Worm (Caenorhabditis elegans) whole organism, late embryonic: ENCODE measurements around the gene C17C3.6.

Experiments used
- C08G9.2 ChIP-seq: sonication (generic microtip); optimal IDR thresholded peaks from 2 replicates; lab custom pipeline; 2016; ENCODE audit warnings: mild to moderate bottlenecking, missing genetic modification characterization, moderate library complexity, missing compliant biosample characterization
- C38D4.7 ChIP-seq: fragments of 200-800 bp; sonication (Bioruptor generic); optimal IDR thresholded peaks from 2 replicates; lab custom pipeline; 2018; ENCODE audit warnings: mild to moderate bottlenecking, missing genetic modification characterization, moderate library complexity, missing compliant biosample characterization
- F13H6.1 ChIP-seq: sonication (generic microtip); optimal IDR thresholded peaks from 2 replicates; lab custom pipeline; 2016; ENCODE audit warnings: missing genetic modification characterization, missing compliant biosample characterization
- K09A11.1 ChIP-seq: sonication (generic microtip); optimal IDR thresholded peaks from 2 replicates; lab custom pipeline; 2017; ENCODE audit warnings: antibody characterized with exemption, mild to moderate bottlenecking, missing genetic modification characterization, missing compliant biosample characterization; ENCODE audit not compliant: insufficient read depth
- ama-1 ChIP-seq: fragments of 150-350 bp; optimal IDR thresholded peaks from 2 replicates; lab custom pipeline; 2014
- ceh-14 ChIP-seq: sonication (generic microtip); optimal IDR thresholded peaks from 2 replicates; lab custom pipeline; 2016; ENCODE audit warnings: missing genotype, missing genetic modification characterization, missing compliant biosample characterization
- ceh-2 ChIP-seq: sonication (generic microtip); optimal IDR thresholded peaks from 2 replicates; lab custom pipeline; 2016; ENCODE audit warnings: missing genotype, missing genetic modification characterization, missing compliant biosample characterization
- ceh-31 ChIP-seq: sonication (generic microtip); optimal IDR thresholded peaks from 2 replicates; lab custom pipeline; 2016; ENCODE audit warnings: missing genetic modification characterization, missing compliant biosample characterization
- ceh-34 ChIP-seq: sonication (generic microtip); optimal IDR thresholded peaks from 2 replicates; lab custom pipeline; 2016; ENCODE audit warnings: mild to moderate bottlenecking, missing genetic modification characterization, missing compliant biosample characterization
- elt-2 ChIP-seq: sonication (generic microtip); optimal IDR thresholded peaks from 2 replicates; lab custom pipeline; 2016; ENCODE audit warnings: missing genetic modification reagents, missing genetic modification characterization, missing compliant biosample characterization
- elt-4 ChIP-seq: sonication (generic microtip); optimal IDR thresholded peaks from 2 replicates; lab custom pipeline; 2016; ENCODE audit warnings: missing genetic modification characterization, missing compliant biosample characterization
- ets-4 ChIP-seq: sonication (generic microtip); optimal IDR thresholded peaks from 2 replicates; lab custom pipeline; 2016; ENCODE audit warnings: missing genetic modification characterization, missing compliant biosample characterization
- eyg-1 ChIP-seq: sonication (generic microtip); optimal IDR thresholded peaks from 2 replicates; lab custom pipeline; 2016; ENCODE audit warnings: missing genotype, missing genetic modification characterization, missing compliant biosample characterization
- fax-1 ChIP-seq: sonication (generic microtip); optimal IDR thresholded peaks from 2 replicates; lab custom pipeline; 2016; ENCODE audit warnings: missing genotype, missing genetic modification characterization, missing compliant biosample characterization
- fkh-10 ChIP-seq: fragments of 150-350 bp; optimal IDR thresholded peaks from 2 replicates; lab custom pipeline; 2014; ENCODE audit warnings: missing biosample characterization, missing genetic modification reagents, missing genetic modification characterization
- gmeb-2 ChIP-seq: sonication (generic microtip); optimal IDR thresholded peaks from 2 replicates; lab custom pipeline; 2016; ENCODE audit warnings: missing genetic modification characterization, inconsistent platforms, missing compliant biosample characterization
- hlh-15 ChIP-seq: sonication (generic microtip); optimal IDR thresholded peaks from 2 replicates; lab custom pipeline; 2016; ENCODE audit warnings: missing genetic modification characterization, missing compliant biosample characterization
- lim-6 ChIP-seq: sonication (generic microtip); optimal IDR thresholded peaks from 2 replicates; lab custom pipeline; 2016; ENCODE audit warnings: missing genetic modification characterization, missing compliant biosample characterization
- madf-2 ChIP-seq: sonication (generic microtip); optimal IDR thresholded peaks from 2 replicates; lab custom pipeline; 2017; ENCODE audit warnings: missing genetic modification characterization, missing compliant biosample characterization
- nfya-1 ChIP-seq: sonication (generic microtip); optimal IDR thresholded peaks from 2 replicates; lab custom pipeline; 2017; ENCODE audit warnings: missing genetic modification characterization, mild to moderate bottlenecking, missing compliant biosample characterization, antibody characterized with exemption, moderate library complexity
- nhr-11 ChIP-seq: fragments of 150-350 bp; optimal IDR thresholded peaks from 2 replicates; lab custom pipeline; 2014; ENCODE audit warnings: missing biosample characterization, missing genetic modification characterization
- pat-9 ChIP-seq: fragments of 200-800 bp; sonication (Bioruptor generic); optimal IDR thresholded peaks from 2 replicates; lab custom pipeline; 2018; ENCODE audit warnings: mild to moderate bottlenecking, missing genetic modification characterization, moderate library complexity, missing compliant biosample characterization
- pax-1 ChIP-seq: fragments of 150-350 bp; optimal IDR thresholded peaks from 2 replicates; lab custom pipeline; 2014; ENCODE audit warnings: missing biosample characterization, missing genetic modification characterization
- pqm-1 ChIP-seq: sonication (generic microtip); optimal IDR thresholded peaks from 2 replicates; lab custom pipeline; 2016; ENCODE audit warnings: missing genetic modification characterization, missing compliant biosample characterization
- ref-2 ChIP-seq: sonication (generic microtip); optimal IDR thresholded peaks from 2 replicates; lab custom pipeline; 2016; ENCODE audit warnings: missing genetic modification characterization, missing compliant biosample characterization
- rnt-1 ChIP-seq: sonication (generic microtip); optimal IDR thresholded peaks from 2 replicates; lab custom pipeline; 2016; ENCODE audit warnings: missing genetic modification characterization, missing compliant biosample characterization
- sdc-2 ChIP-seq: sonication (generic microtip); optimal IDR thresholded peaks from 2 replicates; lab custom pipeline; 2016; ENCODE audit warnings: missing genotype, missing genetic modification characterization, missing compliant biosample characterization
- sox-2 ChIP-seq: fragments of 200-800 bp; sonication (Bioruptor generic); IDR thresholded peaks from 2 replicates; pipeline ENCODE4 v1.3.6; 2022; ENCODE audit warnings: missing genetic modification reagents, missing genetic modification characterization, missing compliant biosample characterization
- sox-4 ChIP-seq: sonication (generic microtip); optimal IDR thresholded peaks from 2 replicates; lab custom pipeline; 2017; ENCODE audit warnings: mild to moderate bottlenecking, missing genetic modification characterization, inconsistent platforms, missing compliant biosample characterization
- syd-9 ChIP-seq: sonication (generic microtip); optimal IDR thresholded peaks from 2 replicates; lab custom pipeline; 2016; ENCODE audit warnings: mild to moderate bottlenecking, missing genetic modification characterization, moderate library complexity, missing compliant biosample characterization
- ttx-3 ChIP-seq: sonication (generic microtip); optimal IDR thresholded peaks from 2 replicates; lab custom pipeline; 2016; ENCODE audit warnings: missing genetic modification reagents, missing genetic modification characterization, missing compliant biosample characterization
- unc-3 ChIP-seq, 2 experiments: fragments of 200-800 bp in 1 of 2; sonication (Bioruptor generic) in 1 of 2; sonication (generic microtip) in 1 of 2; conservative IDR thresholded peaks in 1 of 2; optimal IDR thresholded peaks in 1 of 2; 2 replicates each; pipeline versions ENCODE4 v1.3.6 to Lab custom; 2016 to 2022; ENCODE audit warnings: missing compliant biosample characterization in 2 of 2, missing genetic modification characterization in 2 of 2, missing genetic modification reagents in 1 of 2
- unc-55 ChIP-seq: sonication (generic microtip); optimal IDR thresholded peaks from 2 replicates; lab custom pipeline; 2017; ENCODE audit warnings: missing biosample characterization, missing genetic modification reagents, missing genetic modification characterization
- unc-86 ChIP-seq: sonication (generic microtip); optimal IDR thresholded peaks from 2 replicates; lab custom pipeline; 2016; ENCODE audit warnings: missing genetic modification characterization, missing compliant biosample characterization
- ztf-16 ChIP-seq: sonication (generic microtip); optimal IDR thresholded peaks from 2 replicates; lab custom pipeline; 2017; ENCODE audit warnings: missing genetic modification characterization, missing compliant biosample characterization

Gene C17C3.6

DNA sequence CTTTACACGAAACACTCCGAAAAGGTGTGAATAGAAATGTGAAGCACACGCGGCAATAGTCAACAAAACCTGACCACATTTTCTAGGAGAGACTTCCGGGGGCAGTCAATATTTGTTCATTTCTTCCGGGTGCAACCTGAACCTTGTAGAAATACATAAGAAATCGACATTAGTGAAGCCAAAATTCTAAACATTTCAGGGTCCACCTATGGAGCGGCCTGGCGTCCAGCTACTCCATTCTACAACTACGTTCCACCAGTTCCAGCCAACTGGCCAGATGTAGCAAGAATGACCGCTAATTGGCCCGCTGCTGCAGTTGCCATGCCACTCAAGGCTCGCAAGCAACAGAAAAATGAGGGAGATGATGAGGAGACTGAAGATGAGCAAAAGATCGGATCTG, 29.4 kb downstream of the C17C3.6 start:
- no peak for TF ChIP-seq nhr-11 (tag; lab: Kevin White, UChicago)
- no peak for TF ChIP-seq C38D4.7 (GFP tag; lab: Kevin White, UChicago)
- no peak for TF ChIP-seq sox-2 (GFP tag; lab: Robert Waterston, UW)
- no peak for TF ChIP-seq lim-6 (tag; lab: Kevin White, UChicago)
- TF ChIP-seq sdc-2 (tag; lab: Kevin White, UChicago), result no peak
- no peak for TF ChIP-seq K09A11.1 (tag; lab: Kevin White, UChicago)

DNA sequence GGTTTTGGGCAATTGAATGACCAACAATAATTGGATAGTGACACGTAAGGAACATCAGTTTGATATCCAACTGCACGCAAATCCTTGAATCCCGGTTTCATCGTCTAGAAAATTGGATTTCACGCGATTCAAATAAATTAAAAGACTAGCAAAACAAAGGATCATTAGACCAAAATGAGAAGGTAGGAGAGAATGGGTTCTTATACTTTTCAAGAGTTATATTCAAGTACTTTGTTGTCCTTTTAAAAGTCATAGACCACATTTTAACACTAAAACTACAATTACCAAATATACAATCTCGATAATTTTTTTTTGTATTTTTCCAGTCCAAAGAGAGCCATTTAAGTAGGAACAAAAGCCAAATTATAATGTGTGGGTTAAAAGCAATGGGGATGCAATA, 32.5 kb downstream of the C17C3.6 start, which contains the start of gene T25E4.2:
Gene T25E4.2 (minus strand): TSS at position 101 of the 400 bp plus-strand sequence.
- no peak for TF ChIP-seq ztf-16 (tag; lab: Kevin White, UChicago)
- no peak for TF ChIP-seq ceh-31 (tag; lab: Kevin White, UChicago)
- TF ChIP-seq madf-2, result no peak
- TF ChIP-seq C08G9.2, result no peak
- TF ChIP-seq C38D4.7 (GFP tag; lab: Kevin White, UChicago), result no peak
- TF ChIP-seq ttx-3 (tag; lab: Kevin White, UChicago), result no peak
- TF ChIP-seq ets-4, result no peak
- TF ChIP-seq nfya-1 (tag; lab: Kevin White, UChicago), result no peak
- TF ChIP-seq elt-4, result no peak
- no peak for TF ChIP-seq pax-1 (tag; lab: Kevin White, UChicago)
- no peak for TF ChIP-seq ceh-34 (tag; lab: Kevin White, UChicago)
- TF ChIP-seq fax-1 (tag; lab: Kevin White, UChicago), result no peak
- TF ChIP-seq syd-9 (tag; lab: Kevin White, UChicago), result no peak
- TF ChIP-seq, all 69 proteins: peak for 0

DNA sequence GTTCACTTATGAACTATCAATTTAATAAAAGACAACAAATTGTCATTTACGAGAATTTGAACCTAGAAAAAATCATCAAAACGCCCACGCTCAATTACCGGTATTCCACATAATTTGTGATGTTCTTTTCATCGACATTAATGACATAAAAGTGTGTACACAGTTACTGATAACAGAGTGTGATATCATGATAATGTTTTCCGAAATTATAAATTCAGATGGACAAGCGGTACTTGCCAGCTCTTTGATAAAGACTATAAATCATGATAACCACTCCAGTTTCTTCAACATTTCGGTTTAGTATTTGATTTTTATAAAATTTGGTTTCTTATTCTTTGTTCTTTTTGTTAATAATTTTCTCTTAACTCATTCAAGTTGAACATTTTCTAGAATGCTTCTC, 35.9 kb downstream of the C17C3.6 start, which contains the start of gene lys-8:
Gene lys-8 (plus strand): TSS at position 391 of the 400 bp plus-strand sequence.
- TF ChIP-seq fax-1 (tag; lab: Kevin White, UChicago) (no peak), elt-2 (peak; percentile 98)

DNA sequence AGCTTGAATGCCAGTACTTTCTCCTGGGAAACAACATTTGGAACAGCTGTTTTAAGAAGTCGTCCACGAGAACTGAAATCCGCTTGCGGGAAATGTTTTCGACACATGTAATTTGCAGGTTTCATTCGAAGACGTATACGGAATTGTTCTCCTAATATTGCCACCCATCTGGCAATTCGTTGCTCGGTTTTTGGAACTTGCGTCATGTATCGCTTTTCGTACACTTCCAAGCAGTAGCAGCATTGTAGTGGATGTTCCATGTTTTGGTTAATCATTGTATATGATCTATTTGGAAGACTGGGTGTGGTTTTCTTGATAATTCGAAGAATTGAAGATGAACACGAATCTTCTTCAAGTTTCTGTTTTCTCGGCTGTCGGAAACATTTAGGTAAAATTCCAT, 37.9 kb downstream of the C17C3.6 start:
- TF ChIP-seq hlh-15 (tag; lab: Kevin White, UChicago) (no peak), K09A11.1 (tag; lab: Kevin White, UChicago) (no peak), unc-55 (GFP tag; lab: Kevin White, UChicago) (no peak), pqm-1 (tag; lab: Kevin White, UChicago) (no peak)

DNA sequence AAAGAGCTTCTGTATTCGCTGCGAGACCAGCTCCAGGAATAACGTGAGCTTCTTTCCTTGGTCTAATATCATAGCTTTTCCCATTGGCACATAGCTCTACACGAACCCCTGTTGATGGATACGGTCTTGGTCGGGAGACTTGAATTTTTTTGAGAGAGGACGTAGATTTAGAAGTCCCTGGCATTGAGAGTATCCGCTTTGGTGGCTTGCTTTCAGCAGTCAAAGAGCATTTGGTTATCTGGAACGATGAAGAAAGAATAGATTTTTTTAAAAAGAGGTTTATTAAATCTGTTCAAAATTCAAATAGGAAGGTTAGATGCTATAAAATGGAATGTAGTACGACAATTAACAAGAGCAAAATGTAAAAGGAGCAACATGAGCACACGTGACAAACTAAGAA, 39.8 kb downstream of the C17C3.6 start, which contains the start of gene C17G10.13:
Gene C17G10.13 (minus strand): TSS at position 101 of the 400 bp plus-strand sequence.
- TF ChIP-seq C38D4.7 (GFP tag; lab: Kevin White, UChicago) (no peak), rnt-1 (tag; lab: Kevin White, UChicago) (no peak), unc-86 (tag; lab: Kevin White, UChicago) (no peak), ets-4 (no peak), pqm-1 (tag; lab: Kevin White, UChicago) (no peak), F13H6.1 (tag; lab: Kevin White, UChicago) (no peak), fkh-10 (GFP tag; lab: Kevin White, UChicago) (no peak), unc-3 (GFP tag; conservative IDR thresholded peaks at IDR 0.05; lab: Robert Waterston, UW) (no peak), unc-3 (tag; optimal IDR thresholded peaks at IDR 0.05; lab: Kevin White, UChicago) (no peak), sox-4 (tag; lab: Kevin White, UChicago) (no peak), ceh-14 (tag; lab: Kevin White, UChicago) (no peak), pat-9 (tag; lab: Kevin White, UChicago) (no peak), pax-1 (tag; lab: Kevin White, UChicago) (no peak)

DNA sequence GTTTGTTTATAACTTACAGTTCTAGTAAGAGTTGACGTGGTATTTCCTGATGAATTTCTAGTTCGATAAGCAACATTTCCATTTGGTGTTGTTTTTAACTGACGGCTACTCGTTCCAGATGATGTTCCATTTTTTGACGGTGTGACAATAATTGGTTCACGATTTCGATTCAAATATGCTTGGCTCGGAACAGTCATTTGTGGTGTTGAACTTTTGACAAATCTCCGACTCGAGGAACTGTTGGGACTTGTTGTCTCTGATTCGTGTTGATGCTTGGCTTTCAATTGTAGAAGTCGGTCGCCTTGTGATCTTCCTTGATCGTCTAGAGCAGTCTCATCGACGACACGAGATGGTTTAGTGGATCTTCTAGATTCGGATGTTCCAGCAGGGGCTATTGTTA, 41.7 kb downstream of the C17C3.6 start:
- TF ChIP-seq ref-2 (tag; lab: Kevin White, UChicago) (no peak), ttx-3 (tag; lab: Kevin White, UChicago) (no peak), ceh-2 (tag; lab: Kevin White, UChicago) (no peak), ama-1 (lab: Kevin White, UChicago) (no peak), pqm-1 (tag; lab: Kevin White, UChicago) (no peak), gmeb-2 (no peak), eyg-1 (tag; lab: Kevin White, UChicago) (no peak), lim-6 (tag; lab: Kevin White, UChicago) (no peak), madf-2 (no peak), fax-1 (tag; lab: Kevin White, UChicago) (no peak), syd-9 (tag; lab: Kevin White, UChicago) (no peak)
